Worm (Caenorhabditis elegans): Measurements from ENCODE around the gene ugt-12.

DNA sequence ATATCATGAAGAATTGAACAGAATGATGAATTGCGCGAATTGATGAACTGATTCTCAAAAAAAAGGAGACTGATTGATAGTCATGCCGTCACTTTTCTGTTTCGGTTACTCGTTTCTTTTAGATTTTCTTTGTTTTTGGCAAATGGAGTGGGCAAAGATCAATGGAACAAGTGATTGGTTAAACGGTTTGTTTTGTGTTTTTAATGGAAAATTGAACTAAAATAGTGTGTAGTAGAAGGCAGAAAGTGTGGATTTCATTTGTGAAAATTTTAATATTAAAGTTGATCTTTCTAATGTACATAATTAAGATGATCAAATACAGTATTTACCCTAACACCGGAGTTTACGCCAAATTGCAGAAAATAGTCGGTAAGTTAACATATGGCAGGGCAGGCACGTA is 49.5 kb downstream of the ugt-12 start, which contains the start of gene nas-9:
- TF ChIP-seq C34B4.2 (tag; optimal IDR thresholded peaks at IDR 0.05) (no peak), pag-3 (tag; optimal IDR thresholded peaks at IDR 0.05; ENCODE audit: borderline replicate concordance, insufficient read depth) (no peak), nhr-76 (tag; optimal IDR thresholded peaks at IDR 0.05) (no peak), tbx-2 (tag; optimal IDR thresholded peaks at IDR 0.05) (no peak), unc-30 (tag; optimal IDR thresholded peaks at IDR 0.05) (no peak), nhr-12 (tag; optimal IDR thresholded peaks at IDR 0.05) (no peak), elt-2 (tag; optimal IDR thresholded peaks at IDR 0.05) (no peak), swsn-7 (tag; optimal IDR thresholded peaks at IDR 0.05) (no peak), zip-4 (GFP tag; optimal IDR thresholded peaks at IDR 0.05) (no peak), nhr-71 (tag; optimal IDR thresholded peaks at IDR 0.05) (no peak), ceh-63 (GFP tag; optimal IDR thresholded peaks at IDR 0.05) (no peak), skn-1 (tag; optimal IDR thresholded peaks at IDR 0.05) (no peak), ama-1 (optimal IDR thresholded peaks at IDR 0.05) (no peak), egl-27 (tag; optimal IDR thresholded peaks at IDR 0.05) (no peak)

Data from whole organism, L1 larva.